Worm (Caenorhabditis elegans): ENCODE data around the gene Y6G8.6.

DNA sequence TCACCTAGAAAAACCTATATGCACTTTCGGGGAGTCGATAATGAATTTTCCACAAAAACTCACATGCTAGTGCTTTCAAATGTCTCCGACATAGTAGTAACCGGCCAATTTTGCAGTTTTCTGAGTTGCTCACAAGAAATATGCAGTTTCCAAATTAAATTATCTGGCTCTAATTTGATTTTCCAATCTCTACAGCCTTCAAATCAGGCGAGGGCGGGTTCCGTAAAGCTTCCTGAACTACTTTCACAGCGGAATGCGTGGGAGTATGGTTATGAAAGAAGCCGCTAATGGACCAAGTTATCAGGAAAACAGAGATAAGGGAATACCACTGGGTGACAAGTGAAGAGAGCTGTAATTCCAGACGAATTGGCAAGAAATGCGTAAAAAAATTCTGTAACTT, 49.2 kb upstream of the Y6G8.6 start, which contains the start of gene F59A1.11:
- TF ChIP-seq med-1 (GFP tag; optimal IDR thresholded peaks at IDR 0.05; ENCODE audit: insufficient read depth) (no peak), tab-1 (GFP tag; IDR thresholded peaks at IDR 0.05) (no peak), flt-1 (GFP tag; IDR thresholded peaks at IDR 0.05) (no peak)
